Worm (Caenorhabditis elegans) whole organism, L4 larva: ENCODE results near the gene fbxb-35.

Experiments used
- F10B5.3 ChIP-seq: sonication (generic microtip); optimal IDR thresholded peaks from 2 replicates; lab custom pipeline; 2016; ENCODE audit warnings: mild to moderate bottlenecking, missing genetic modification characterization, missing compliant biosample characterization
- F44E2.7 ChIP-seq: fragments of 200-800 bp; sonication (Bioruptor generic); IDR thresholded peaks from 2 replicates; pipeline ENCODE4 v2.1.2; 2022; ENCODE audit warnings: missing genetic modification characterization, missing compliant biosample characterization
- F49E8.2 ChIP-seq: sonication (generic microtip); optimal IDR thresholded peaks from 2 replicates; lab custom pipeline; 2016; ENCODE audit warnings: missing compliant biosample characterization, mild to moderate bottlenecking, missing genetic modification characterization, borderline replicate concordance
- R02D3.7 ChIP-seq: fragments of 150-350 bp; sonication (generic microtip); optimal IDR thresholded peaks from 3 replicates; lab custom pipeline; 2014; ENCODE audit warnings: missing biosample characterization, missing genetic modification characterization
- Y105C5A.15 ChIP-seq: fragments of 200-800 bp; sonication (Bioruptor generic); IDR thresholded peaks from 2 replicates; pipeline ENCODE4 v1.3.6; 2022; ENCODE audit warnings: missing genetic modification characterization, missing compliant biosample characterization
- Y5F2A.4 ChIP-seq: fragments of 200-800 bp; sonication (Bioruptor generic); optimal IDR thresholded peaks from 2 replicates; lab custom pipeline; 2018; ENCODE audit warnings: mild to moderate bottlenecking, missing genetic modification characterization, missing compliant biosample characterization
- ama-1 ChIP-seq: fragments of 150-350 bp; optimal IDR thresholded peaks from 2 replicates; lab custom pipeline; 2014; ENCODE audit warnings: inconsistent platforms, mixed read lengths
- arid-1 ChIP-seq: fragments of 200-800 bp; sonication (Bioruptor generic); conservative IDR thresholded peaks from 2 replicates; pipeline ENCODE4 v1.3.6; 2022; ENCODE audit warnings: missing genetic modification reagents, missing genetic modification characterization, missing compliant biosample characterization
- ceh-20 ChIP-seq: fragments of 200-800 bp; sonication (Bioruptor generic); IDR thresholded peaks from 2 replicates; pipeline ENCODE4 v1.3.6; 2022; ENCODE audit warnings: missing genetic modification reagents, missing genetic modification characterization, missing compliant biosample characterization
- ceh-32 ChIP-seq: sonication (generic microtip); optimal IDR thresholded peaks from 2 replicates; lab custom pipeline; 2016; ENCODE audit warnings: mild to moderate bottlenecking, missing genetic modification characterization, missing compliant biosample characterization; ENCODE audit not compliant: poor library complexity
- ceh-62 ChIP-seq: sonication (generic microtip); optimal IDR thresholded peaks from 2 replicates; lab custom pipeline; 2017; ENCODE audit warnings: missing biosample characterization, missing genetic modification characterization
- ceh-82 ChIP-seq: sonication (generic microtip); optimal IDR thresholded peaks from 2 replicates; lab custom pipeline; 2017; ENCODE audit warnings: missing biosample characterization, missing genetic modification characterization
- cey-2 ChIP-seq: sonication (generic microtip); optimal IDR thresholded peaks from 3 replicates; lab custom pipeline; 2017; ENCODE audit warnings: missing genetic modification characterization, mild to moderate bottlenecking, missing compliant biosample characterization, antibody characterized with exemption, borderline replicate concordance; ENCODE audit not compliant: insufficient read depth
- ctbp-1 ChIP-seq: fragments of 200-800 bp; sonication (Bioruptor generic); IDR thresholded peaks from 2 replicates; pipeline ENCODE4 v1.3.6; 2022; ENCODE audit warnings: missing genetic modification reagents, missing genetic modification characterization, missing compliant biosample characterization
- daf-8 ChIP-seq: fragments of 200-800 bp; sonication (Bioruptor generic); IDR thresholded peaks from 2 replicates; pipeline ENCODE4 v1.3.6; 2022; ENCODE audit warnings: missing genetic modification characterization, missing compliant biosample characterization
- dmd-6 ChIP-seq: fragments of 200-800 bp; sonication (Bioruptor generic); IDR thresholded peaks from 2 replicates; pipeline ENCODE4 v1.3.6; 2022; ENCODE audit warnings: missing genetic modification reagents, missing genetic modification characterization, missing compliant biosample characterization
- dpl-1 ChIP-seq: fragments of 150-350 bp; optimal IDR thresholded peaks from 2 replicates; lab custom pipeline; 2014; ENCODE audit warnings: missing biosample characterization, missing genetic modification reagents, missing genetic modification characterization
- duxl-1 ChIP-seq: sonication (generic microtip); optimal IDR thresholded peaks from 2 replicates; lab custom pipeline; 2016; ENCODE audit warnings: mild to moderate bottlenecking, missing genetic modification characterization, moderate library complexity, missing compliant biosample characterization; ENCODE audit not compliant: poor library complexity
- egl-27 ChIP-seq: sonication (generic microtip); optimal IDR thresholded peaks from 3 replicates; lab custom pipeline; 2017; ENCODE audit warnings: missing biosample characterization, missing genetic modification reagents, missing genetic modification characterization
- fkh-10 ChIP-seq: fragments of 150-350 bp; optimal IDR thresholded peaks from 2 replicates; lab custom pipeline; 2014; ENCODE audit warnings: missing biosample characterization, missing genetic modification reagents, missing genetic modification characterization
- gei-8 ChIP-seq: fragments of 200-800 bp; sonication (Bioruptor generic); optimal IDR thresholded peaks from 2 replicates; lab custom pipeline; 2018; ENCODE audit warnings: mild to moderate bottlenecking, missing genetic modification characterization, missing compliant biosample characterization
- hlh-30 ChIP-seq: sonication (generic microtip); optimal IDR thresholded peaks from 2 replicates; lab custom pipeline; 2017; ENCODE audit warnings: antibody characterized with exemption, mild to moderate bottlenecking, missing genetic modification characterization, missing compliant biosample characterization; ENCODE audit not compliant: insufficient read depth
- hmg-1.1 ChIP-seq: fragments of 200-800 bp; sonication (Bioruptor generic); IDR thresholded peaks from 2 replicates; pipeline ENCODE4 v1.3.6; 2022; ENCODE audit warnings: missing genetic modification reagents, missing genetic modification characterization, missing compliant biosample characterization
- jun-1 ChIP-seq: fragments of 150-350 bp; optimal IDR thresholded peaks from 2 replicates; lab custom pipeline; 2014; ENCODE audit warnings: missing biosample characterization, missing genetic modification reagents, missing genetic modification characterization
- lin-1 ChIP-seq: fragments of 200-800 bp; sonication (Bioruptor generic); IDR thresholded peaks from 2 replicates; pipeline ENCODE4 v1.3.6; 2022; ENCODE audit warnings: missing genetic modification reagents, missing genetic modification characterization, missing compliant biosample characterization
- lin-13 ChIP-seq: fragments of 150-350 bp; optimal IDR thresholded peaks from 2 replicates; lab custom pipeline; 2014; ENCODE audit warnings: missing biosample characterization, missing genetic modification reagents, missing genetic modification characterization
- lin-15B ChIP-seq: fragments of 150-350 bp; sonication (generic microtip); optimal IDR thresholded peaks from 3 replicates; lab custom pipeline; 2014; ENCODE audit warnings: missing biosample characterization, missing genetic modification characterization
- lin-38 ChIP-seq: fragments of 200-800 bp; sonication (Bioruptor generic); IDR thresholded peaks from 2 replicates; pipeline ENCODE4 v1.3.6; 2022; ENCODE audit warnings: missing genetic modification reagents, missing genetic modification characterization, missing compliant biosample characterization
- lsy-2 ChIP-seq, 2 experiments: fragments of 150-350 bp in 1 of 2; sonication (generic microtip) in 1 of 2; optimal IDR thresholded peaks; 2 replicates each; lab custom pipeline; 2014 to 2017; ENCODE audit warnings: missing biosample characterization in 2 of 2, missing genetic modification characterization in 2 of 2
- madf-9 ChIP-seq: fragments of 200-800 bp; sonication (Bioruptor generic); conservative IDR thresholded peaks from 2 replicates; pipeline ENCODE4 v1.3.6; 2022; ENCODE audit warnings: missing genetic modification reagents, missing genetic modification characterization, missing compliant biosample characterization
- mxl-3 ChIP-seq: fragments of 200-800 bp; sonication (Bioruptor generic); optimal IDR thresholded peaks from 2 replicates; lab custom pipeline; 2018; ENCODE audit warnings: mild to moderate bottlenecking, missing genetic modification characterization, missing compliant biosample characterization
- nhr-10 ChIP-seq: fragments of 150-350 bp; optimal IDR thresholded peaks from 2 replicates; lab custom pipeline; 2014; ENCODE audit warnings: missing biosample characterization, missing genetic modification characterization
- nhr-102 ChIP-seq: sonication (generic microtip); optimal IDR thresholded peaks from 2 replicates; lab custom pipeline; 2016; ENCODE audit warnings: mild to moderate bottlenecking, missing genetic modification characterization, moderate library complexity, missing compliant biosample characterization
- nhr-11 ChIP-seq: fragments of 150-350 bp; optimal IDR thresholded peaks from 2 replicates; lab custom pipeline; 2014; ENCODE audit warnings: missing biosample characterization, missing genetic modification characterization
- nhr-111 ChIP-seq: fragments of 200-800 bp; sonication (Bioruptor generic); optimal IDR thresholded peaks from 2 replicates; lab custom pipeline; 2018; ENCODE audit warnings: mild to moderate bottlenecking, missing genetic modification characterization, missing compliant biosample characterization
- nhr-25 ChIP-seq: sonication (generic microtip); optimal IDR thresholded peaks from 2 replicates; lab custom pipeline; 2017; ENCODE audit warnings: missing genetic modification characterization, mild to moderate bottlenecking, missing compliant biosample characterization, antibody characterized with exemption, moderate library complexity, borderline replicate concordance; ENCODE audit not compliant: insufficient read depth
- nhr-76 ChIP-seq: fragments of 150-350 bp; optimal IDR thresholded peaks from 2 replicates; lab custom pipeline; 2014; ENCODE audit warnings: missing biosample characterization, missing genetic modification characterization
- pha-4 ChIP-seq, 2 experiments: fragments of 150-350 bp in 1 of 2; fragments of 200-800 bp in 1 of 2; sonication (Bioruptor generic) in 1 of 2; IDR thresholded peaks in 1 of 2; optimal IDR thresholded peaks in 1 of 2; 2 replicates each; pipeline versions ENCODE4 v1.3.6 to Lab custom; 2014 to 2022; ENCODE audit warnings: missing genetic modification characterization in 2 of 2, missing genetic modification reagents in 2 of 2, missing biosample characterization in 1 of 2, missing compliant biosample characterization in 1 of 2
- php-3 ChIP-seq: fragments of 200-800 bp; sonication (Bioruptor generic); IDR thresholded peaks from 2 replicates; pipeline ENCODE4 v1.3.6; 2022; ENCODE audit warnings: missing genetic modification reagents, missing genetic modification characterization, missing compliant biosample characterization
- saeg-2 ChIP-seq: fragments of 200-800 bp; sonication (Bioruptor generic); IDR thresholded peaks from 2 replicates; pipeline ENCODE4 v1.3.6; 2022; ENCODE audit warnings: missing genetic modification reagents, missing genetic modification characterization, missing compliant biosample characterization
- sdz-12 ChIP-seq: fragments of 200-800 bp; sonication (Bioruptor generic); optimal IDR thresholded peaks from 2 replicates; lab custom pipeline; 2018; ENCODE audit warnings: mild to moderate bottlenecking, missing genetic modification characterization, missing compliant biosample characterization
- set-16 ChIP-seq: fragments of 200-800 bp; sonication (Bioruptor generic); IDR thresholded peaks from 2 replicates; pipeline ENCODE4 v1.3.6; 2022; ENCODE audit warnings: missing genetic modification reagents, missing genetic modification characterization, missing compliant biosample characterization
- spr-3 ChIP-seq: fragments of 200-800 bp; sonication (Bioruptor generic); optimal IDR thresholded peaks from 2 replicates; lab custom pipeline; 2018; ENCODE audit warnings: mild to moderate bottlenecking, missing genetic modification characterization, missing compliant biosample characterization
- zag-1 ChIP-seq: fragments of 150-350 bp; optimal IDR thresholded peaks from 2 replicates; lab custom pipeline; 2014; ENCODE audit warnings: missing biosample characterization, missing genetic modification characterization
- zfp-3 ChIP-seq: fragments of 200-800 bp; sonication (Bioruptor generic); conservative IDR thresholded peaks from 2 replicates; pipeline ENCODE4 v1.3.6; 2022; ENCODE audit warnings: missing genetic modification reagents, missing genetic modification characterization, missing compliant biosample characterization
- zip-2 ChIP-seq: fragments of 150-350 bp; optimal IDR thresholded peaks from 2 replicates; lab custom pipeline; 2014; ENCODE audit warnings: missing biosample characterization, missing genetic modification characterization

The fbxb-35 gene

DNA sequence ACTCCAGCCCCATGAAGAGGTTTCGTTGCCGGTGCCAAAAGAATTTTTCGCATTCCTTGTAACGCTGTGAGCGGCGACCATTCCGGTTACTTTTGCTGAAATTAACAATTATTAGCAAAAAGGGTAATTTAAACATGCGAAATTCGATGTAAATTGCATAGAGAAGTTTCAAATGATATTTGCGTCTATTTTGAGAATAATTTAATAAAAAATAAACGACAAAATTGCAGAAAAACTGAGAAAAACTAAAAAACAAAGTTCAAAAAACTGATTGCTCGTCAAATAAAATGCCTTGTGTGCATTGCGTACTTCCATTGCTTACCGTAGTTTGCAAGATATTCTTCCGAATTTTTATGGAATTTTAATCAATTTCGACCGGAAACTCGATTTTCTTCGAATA, 6.0 kb upstream of the fbxb-35 start, which contains the start of gene bath-24:
Gene bath-24 (minus strand): TSS at position 101 of the 400 bp plus-strand sequence.
- no peak for TF ChIP-seq ama-1 (lab: Kevin White, UChicago)
- no peak for TF ChIP-seq R02D3.7

DNA sequence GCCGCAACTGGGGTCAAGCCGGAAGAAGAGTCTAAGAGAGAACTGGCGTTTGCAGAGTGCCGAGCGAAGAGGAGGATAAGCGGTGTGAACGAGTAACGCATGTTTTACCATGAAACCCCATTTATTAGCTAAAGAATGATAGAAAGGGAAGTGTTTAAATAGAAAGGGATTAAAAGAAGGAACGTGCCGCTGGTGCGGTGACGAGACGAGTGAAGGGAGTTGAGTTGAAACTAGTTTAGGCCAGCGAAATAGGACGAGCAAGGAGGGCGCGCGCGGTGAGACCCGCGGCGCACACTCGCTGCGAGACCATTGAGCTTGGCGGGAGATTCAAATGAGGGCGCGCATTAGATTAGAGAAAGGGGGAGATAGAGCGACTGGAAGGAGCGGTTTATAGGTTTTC, 4.9 kb upstream of the fbxb-35 start, which contains the start of gene math-1:
Gene math-1 (minus strand): TSS at position 101 of the 400 bp plus-strand sequence.
- peak; percentile 51; the same call in 1 of the 2 replicates for TF ChIP-seq set-16 (GFP tag; lab: Robert Waterston, UW)

DNA sequence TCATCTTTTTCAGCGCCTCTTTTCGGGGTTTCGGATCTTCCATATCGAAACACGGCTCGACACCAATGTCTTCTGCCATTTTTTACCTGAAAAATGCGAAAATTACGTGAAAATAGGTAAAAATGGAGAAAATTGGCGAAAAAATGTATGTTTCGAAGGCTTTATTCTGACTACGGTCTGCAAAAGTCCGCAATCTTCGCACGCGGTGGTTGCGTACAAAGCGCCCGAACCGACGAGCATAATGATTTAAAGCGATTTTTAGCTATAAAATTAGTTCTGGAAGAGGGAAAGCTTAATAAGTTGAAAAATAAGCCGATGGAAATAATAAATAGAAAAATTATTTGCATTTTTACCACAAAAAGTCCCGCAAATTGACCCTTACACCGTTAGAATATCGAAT, 7.5 kb downstream of the fbxb-35 start, which contains the start of gene F07E5.5:
Gene F07E5.5 (minus strand): TSS at position 86 of the 400 bp plus-strand sequence.
- no peak for TF ChIP-seq ceh-82 (tag; lab: Kevin White, UChicago)
- peak; percentile 74 to 97 for TF ChIP-seq lsy-2 (tag; optimal IDR thresholded peaks at IDR 0.05; lab: Kevin White, UChicago)
- TF ChIP-seq ama-1 (lab: Kevin White, UChicago) = no peak
- no peak for TF ChIP-seq zip-2
- no peak for TF ChIP-seq Y105C5A.15 (GFP tag; lab: Robert Waterston, UW)
- TF ChIP-seq spr-3 (GFP tag; lab: Kevin White, UChicago) = no peak
- no peak for TF ChIP-seq duxl-1 (tag; lab: Kevin White, UChicago)
- TF ChIP-seq zfp-3 (GFP tag; lab: Robert Waterston, UW) = no peak
- TF ChIP-seq nhr-111 (GFP tag; lab: Kevin White, UChicago) = no peak
- no peak for TF ChIP-seq nhr-25 (tag; lab: Kevin White, UChicago)
- no peak for TF ChIP-seq mxl-3 (GFP tag; lab: Kevin White, UChicago)
- TF ChIP-seq lin-38 (GFP tag; lab: Robert Waterston, UW) = peak; percentile 69
- no peak for TF ChIP-seq saeg-2 (GFP tag; lab: Robert Waterston, UW)
- no peak for TF ChIP-seq F49E8.2
- TF ChIP-seq egl-27 (tag; lab: Kevin White, UChicago) = no peak
- TF ChIP-seq dpl-1 = peak; percentile 64
- peak; percentile 27; the same call in 1 of the 2 replicates for TF ChIP-seq hmg-1.1 (GFP tag; lab: Robert Waterston, UW)
- no peak for TF ChIP-seq jun-1 (tag; lab: Kevin White, UChicago)
- TF ChIP-seq nhr-10 (tag; lab: Kevin White, UChicago) = no peak
- no peak for TF ChIP-seq F44E2.7 (GFP tag; lab: Robert Waterston, UW)
- no peak for TF ChIP-seq hlh-30 (tag; lab: Kevin White, UChicago)
- no peak for TF ChIP-seq set-16 (GFP tag; lab: Robert Waterston, UW)
- no peak for TF ChIP-seq lin-15B (tag; lab: Kevin White, UChicago)
- no peak for TF ChIP-seq ctbp-1 (GFP tag; lab: Robert Waterston, UW)
- no peak for TF ChIP-seq ceh-20 (GFP tag; lab: Robert Waterston, UW)
- TF ChIP-seq fkh-10 = peak; percentile 13
- TF ChIP-seq zag-1 (tag; lab: Kevin White, UChicago) = no peak
- TF ChIP-seq lin-13 (GFP tag; lab: Kevin White, UChicago) = peak; percentile 45
- no peak for TF ChIP-seq F10B5.3 (tag; lab: Kevin White, UChicago)
- no peak for TF ChIP-seq sdz-12 (GFP tag; lab: Kevin White, UChicago)
- no peak for TF ChIP-seq gei-8 (GFP tag; lab: Kevin White, UChicago)
- TF ChIP-seq Y5F2A.4 (GFP tag; lab: Kevin White, UChicago) = no peak
- TF ChIP-seq arid-1 = no peak
- no peak for TF ChIP-seq pha-4 (GFP tag; IDR thresholded peaks at IDR 0.05; lab: Robert Waterston, UW)
- no peak for TF ChIP-seq pha-4 (tag; optimal IDR thresholded peaks at IDR 0.05; lab: Kevin White, UChicago)
- TF ChIP-seq madf-9 (GFP tag; lab: Robert Waterston, UW) = no peak
- no peak for TF ChIP-seq lin-1 (GFP tag; lab: Robert Waterston, UW)
- TF ChIP-seq cey-2 = no peak
- no peak for TF ChIP-seq nhr-76 (tag; lab: Kevin White, UChicago)
- TF ChIP-seq nhr-11 (tag; lab: Kevin White, UChicago) = peak; percentile 69
- TF ChIP-seq ceh-32 (tag; lab: Kevin White, UChicago) = no peak
- TF ChIP-seq dmd-6 = peak; percentile 24; the same call in 1 of the 2 replicates
- no peak for TF ChIP-seq ceh-62
- TF ChIP-seq php-3 (GFP tag; lab: Robert Waterston, UW) = no peak
- no peak for TF ChIP-seq nhr-102 (tag; lab: Kevin White, UChicago)
- TF ChIP-seq daf-8 = no peak
